Fruit fly (Drosophila melanogaster) whole organism, wandering third instar larva: ENCODE results near the gene CG10646.
A peak's percentile ranks its signal among the peaks of the same experiment; 100 is the strongest.

Experiments used
- Abd-B ChIP-seq: fragments of >200 bp; optimal IDR thresholded peaks from 2 replicates; lab custom pipeline; 2017; ENCODE audit warnings: missing biosample characterization, missing genetic modification characterization
- CG32264 ChIP-seq: fragments of 200-800 bp; sonication (Bioruptor generic); optimal IDR thresholded peaks from 2 replicates; lab custom pipeline; 2016; ENCODE audit warnings: missing biosample characterization, missing genetic modification characterization
- CG9705 ChIP-seq: fragments of 200-800 bp; sonication (Bioruptor generic); optimal IDR thresholded peaks from 2 replicates; lab custom pipeline; 2018; ENCODE audit warnings: missing biosample characterization, mild to moderate bottlenecking, missing genetic modification characterization
- CrebA ChIP-seq: fragments of 200-800 bp; sonication (Bioruptor generic); optimal IDR thresholded peaks from 2 replicates; lab custom pipeline; 2016; ENCODE audit warnings: missing biosample characterization, mild to moderate bottlenecking, missing genetic modification characterization, borderline replicate concordance
- Dfd ChIP-seq: fragments of >200 bp; optimal IDR thresholded peaks from 2 replicates; lab custom pipeline; 2017; ENCODE audit warnings: missing biosample characterization, missing genetic modification characterization
- Dif ChIP-seq: fragments of 200-275, 200-300 bp; sonication (Bioruptor generic); optimal IDR thresholded peaks from 2 replicates; lab custom pipeline; 2018; ENCODE audit warnings: missing biosample characterization, missing genetic modification characterization; ENCODE audit not compliant: partially characterized antibody
- GATAd ChIP-seq: sonication (Bioruptor generic); optimal IDR thresholded peaks from 2 replicates; lab custom pipeline; 2016; ENCODE audit warnings: missing biosample characterization, missing genetic modification characterization
- HLH106 ChIP-seq: fragments of 200-800 bp; optimal IDR thresholded peaks from 3 replicates; lab custom pipeline; 2019; ENCODE audit warnings: missing biosample characterization, mild to moderate bottlenecking, missing genetic modification characterization, moderate library complexity
- Hnf4 ChIP-seq: fragments of 200-800 bp; sonication (Bioruptor generic); optimal IDR thresholded peaks from 2 replicates; lab custom pipeline; 2016; ENCODE audit warnings: missing biosample characterization, mild to moderate bottlenecking, missing genetic modification characterization
- Hr78 ChIP-seq: fragments of >200 bp; optimal IDR thresholded peaks from 2 replicates; lab custom pipeline; 2017; ENCODE audit warnings: missing biosample characterization, missing genetic modification characterization
- Hr83 ChIP-seq: fragments of 200-300 bp; sonication (Bioruptor generic); optimal IDR thresholded peaks from 2 replicates; lab custom pipeline; 2016; ENCODE audit warnings: missing biosample characterization, mild to moderate bottlenecking, missing genetic modification characterization, moderate library complexity; ENCODE audit not compliant: poor library complexity, severe bottlenecking
- Jra ChIP-seq: sonication (Bioruptor generic); optimal IDR thresholded peaks from 2 replicates; lab custom pipeline; 2016; ENCODE audit warnings: missing biosample characterization, missing genetic modification characterization
- Myc ChIP-seq: fragments of >200 bp; optimal IDR thresholded peaks from 2 replicates; lab custom pipeline; 2017
- N ChIP-seq: fragments of >200 bp; optimal IDR thresholded peaks from 2 replicates; lab custom pipeline; 2018; ENCODE audit warnings: missing biosample characterization, missing external identifiers, missing genetic modification characterization
- OdsH ChIP-seq: fragments of 200-800 bp; sonication (Bioruptor generic); optimal IDR thresholded peaks from 2 replicates; lab custom pipeline; 2016; ENCODE audit warnings: missing biosample characterization, mild to moderate bottlenecking, missing genetic modification characterization
- Rel ChIP-seq, 2 experiments: fragments of 200-800 bp; sonication (Bioruptor generic) in 1 of 2; optimal IDR thresholded peaks; 2 replicates in 1 of 2; 3 replicates in 1 of 2; lab custom pipeline; 2016 to 2019; ENCODE audit warnings: mild to moderate bottlenecking in 2 of 2, missing biosample characterization in 2 of 2, missing genetic modification characterization in 2 of 2, moderate library complexity in 1 of 2
- Sp1 ChIP-seq: fragments of 200-800 bp; sonication (Bioruptor generic); optimal IDR thresholded peaks from 3 replicates; lab custom pipeline; 2019; ENCODE audit warnings: missing biosample characterization, mild to moderate bottlenecking, missing genetic modification characterization, moderate library complexity
- br ChIP-seq: fragments of 200-800 bp; sonication (Bioruptor generic); optimal IDR thresholded peaks from 2 replicates; lab custom pipeline; 2016; ENCODE audit warnings: missing biosample characterization, missing genetic modification characterization
- brk ChIP-seq: fragments of 200-800 bp; sonication (Bioruptor generic); optimal IDR thresholded peaks from 2 replicates; lab custom pipeline; 2016; ENCODE audit warnings: missing biosample characterization, mild to moderate bottlenecking, missing genetic modification characterization
- dl ChIP-seq, 2 experiments: fragments of 175-275, 200-275 bp in 1 of 2; fragments of 200-275 bp in 1 of 2; sonication (Bioruptor generic); optimal IDR thresholded peaks; lab custom pipeline; 2018; ENCODE audit warnings: mild to moderate bottlenecking in 2 of 2, missing biosample characterization in 2 of 2, missing genetic modification characterization in 2 of 2, moderate library complexity in 2 of 2; ENCODE audit not compliant: partially characterized antibody in 2 of 2, insufficient read depth in 1 of 2
- dmrt93B ChIP-seq: fragments of 200-800 bp; sonication (Bioruptor generic); optimal IDR thresholded peaks from 2 replicates; lab custom pipeline; 2018; ENCODE audit warnings: missing biosample characterization, mild to moderate bottlenecking, missing genetic modification characterization
- dsf ChIP-seq: sonication (Bioruptor generic); optimal IDR thresholded peaks from 2 replicates; lab custom pipeline; 2016; ENCODE audit warnings: missing biosample characterization, missing genetic modification characterization, borderline replicate concordance
- ey ChIP-seq: fragments of 200-800 bp; sonication (Bioruptor generic); optimal IDR thresholded peaks from 2 replicates; lab custom pipeline; 2016; ENCODE audit warnings: missing biosample characterization, missing genetic modification characterization
- foxo ChIP-seq, 2 experiments: fragments of 200-800 bp; sonication (Bioruptor generic); optimal IDR thresholded peaks; 2 replicates in 1 of 2; 3 replicates in 1 of 2; lab custom pipeline; 2016 to 2017; ENCODE audit warnings: missing biosample characterization in 2 of 2, missing genetic modification characterization in 2 of 2
- fru ChIP-seq: fragments of 200-800 bp; sonication (Bioruptor generic); optimal IDR thresholded peaks from 3 replicates; lab custom pipeline; 2016; ENCODE audit warnings: missing biosample characterization, mild to moderate bottlenecking, missing genetic modification characterization
- h ChIP-seq: fragments of 200-800 bp; sonication (Bioruptor generic); optimal IDR thresholded peaks from 3 replicates; lab custom pipeline; 2016; ENCODE audit warnings: missing biosample characterization, mild to moderate bottlenecking, missing genetic modification characterization
- jim ChIP-seq: fragments of 175-275, 200-325 bp; sonication (Bioruptor generic); optimal IDR thresholded peaks from 2 replicates; lab custom pipeline; 2016; ENCODE audit warnings: missing biosample characterization, mild to moderate bottlenecking, missing genetic modification characterization
- lola ChIP-seq: fragments of >200 bp; optimal IDR thresholded peaks from 2 replicates; lab custom pipeline; 2017; ENCODE audit warnings: missing biosample characterization, missing genetic modification characterization
- pan ChIP-seq: fragments of >200 bp; optimal IDR thresholded peaks from 2 replicates; lab custom pipeline; 2017
- psq ChIP-seq: fragments of 200-800 bp; sonication (Bioruptor generic); optimal IDR thresholded peaks from 3 replicates; lab custom pipeline; 2017; ENCODE audit warnings: missing biosample characterization, mild to moderate bottlenecking, missing genetic modification characterization, moderate library complexity
- rgr ChIP-seq: fragments of 200-800 bp; sonication (Bioruptor generic); optimal IDR thresholded peaks from 3 replicates; lab custom pipeline; 2016; ENCODE audit warnings: missing biosample characterization, mild to moderate bottlenecking, missing genetic modification characterization
- sage ChIP-seq: fragments of 200-800 bp; sonication (Bioruptor generic); optimal IDR thresholded peaks from 2 replicates; lab custom pipeline; 2016; ENCODE audit warnings: missing biosample characterization, mild to moderate bottlenecking, missing genetic modification characterization
- sv ChIP-seq: fragments of 200-800 bp; sonication (Bioruptor generic); optimal IDR thresholded peaks from 3 replicates; lab custom pipeline; 2016; ENCODE audit warnings: missing biosample characterization, missing genetic modification characterization
- tai ChIP-seq: sonication (Bioruptor generic); optimal IDR thresholded peaks from 2 replicates; lab custom pipeline; 2016; ENCODE audit warnings: missing biosample characterization, missing genetic modification characterization
- usp ChIP-seq: fragments of >200 bp; optimal IDR thresholded peaks from 2 replicates; lab custom pipeline; 2017; ENCODE audit warnings: missing biosample characterization, missing genetic modification characterization
- woc ChIP-seq: sonication (Bioruptor generic); optimal IDR thresholded peaks from 2 replicates; lab custom pipeline; 2016; ENCODE audit warnings: missing biosample characterization, mild to moderate bottlenecking, missing genetic modification characterization

CG10646 gene

DNA sequence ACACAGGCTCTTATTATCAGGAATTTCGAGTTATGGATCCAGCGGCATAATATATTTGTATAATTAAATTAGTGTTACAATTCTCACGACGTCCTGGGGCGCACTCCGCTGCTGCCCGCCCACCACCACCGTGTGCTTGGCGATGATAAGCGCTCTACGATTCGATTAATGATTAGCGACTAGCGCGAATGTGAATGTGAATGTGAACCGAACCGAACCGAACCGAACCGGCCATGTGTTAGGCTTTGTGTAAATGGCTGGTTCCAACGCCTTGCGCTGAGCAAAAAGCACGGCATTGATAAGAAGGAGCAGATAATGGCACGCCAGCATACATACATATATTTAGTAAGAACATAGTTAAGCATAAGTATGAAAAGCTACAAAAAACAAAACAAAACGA is 15.6 kb upstream of the CG10646 start:
- TF ChIP-seq Rel (GFP tag; optimal IDR thresholded peaks at IDR 0.05; lab: Kevin White, UChicago) (no peak), Rel (tag; optimal IDR thresholded peaks at IDR 0.05; lab: Kevin White, UChicago) (peak; percentile 38), h (GFP tag; lab: Kevin White, UChicago) (peak; percentile 25), Jra (GFP tag; lab: Kevin White, UChicago) (no peak), Dif (GFP tag; lab: Kevin White, UChicago) (peak; percentile 8)
- TF ChIP-seq, all 38 proteins: peak for 3

DNA sequence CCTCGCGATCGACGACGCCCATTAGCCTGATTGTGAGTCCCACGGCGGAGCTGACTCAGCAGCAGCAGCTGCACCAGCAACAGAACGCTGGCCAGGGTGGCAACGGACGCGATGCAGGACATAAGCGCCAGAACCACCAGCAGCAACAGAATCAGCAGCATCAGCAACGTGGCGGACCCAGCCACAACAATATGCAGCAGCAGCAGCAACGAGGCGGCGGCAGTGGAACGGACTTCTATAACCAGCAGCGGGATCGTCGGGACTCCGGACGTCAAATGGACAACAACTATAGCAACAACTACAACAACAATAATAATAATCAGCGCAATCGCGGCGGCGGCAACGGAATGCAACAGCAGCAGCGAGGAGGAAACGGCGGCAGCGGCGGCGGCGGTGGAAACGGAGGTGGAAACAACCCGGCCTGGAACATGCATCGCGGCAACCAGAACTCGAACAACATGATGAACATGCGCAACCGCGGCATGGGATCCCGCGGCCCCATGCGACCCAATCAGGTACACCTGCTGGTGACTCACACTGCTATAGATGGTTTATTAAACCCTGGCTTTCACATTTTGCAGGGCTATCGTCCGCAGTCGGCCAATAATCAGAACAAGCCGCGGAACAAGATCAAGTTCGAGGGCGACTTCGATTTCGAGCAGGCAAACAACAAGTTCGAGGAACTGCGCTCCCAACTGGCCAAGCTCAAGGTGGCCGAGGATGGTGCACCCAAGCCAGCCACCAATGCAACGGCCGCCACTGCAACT is 13.9 kb upstream of the CG10646 start:
- TF ChIP-seq CG9705 (GFP tag; lab: Kevin White, UChicago): no peak
- TF ChIP-seq Dfd (GFP tag; lab: Kevin White, UChicago): peak; percentile 92
- TF ChIP-seq Myc (lab: Kevin White, UChicago): no peak

DNA sequence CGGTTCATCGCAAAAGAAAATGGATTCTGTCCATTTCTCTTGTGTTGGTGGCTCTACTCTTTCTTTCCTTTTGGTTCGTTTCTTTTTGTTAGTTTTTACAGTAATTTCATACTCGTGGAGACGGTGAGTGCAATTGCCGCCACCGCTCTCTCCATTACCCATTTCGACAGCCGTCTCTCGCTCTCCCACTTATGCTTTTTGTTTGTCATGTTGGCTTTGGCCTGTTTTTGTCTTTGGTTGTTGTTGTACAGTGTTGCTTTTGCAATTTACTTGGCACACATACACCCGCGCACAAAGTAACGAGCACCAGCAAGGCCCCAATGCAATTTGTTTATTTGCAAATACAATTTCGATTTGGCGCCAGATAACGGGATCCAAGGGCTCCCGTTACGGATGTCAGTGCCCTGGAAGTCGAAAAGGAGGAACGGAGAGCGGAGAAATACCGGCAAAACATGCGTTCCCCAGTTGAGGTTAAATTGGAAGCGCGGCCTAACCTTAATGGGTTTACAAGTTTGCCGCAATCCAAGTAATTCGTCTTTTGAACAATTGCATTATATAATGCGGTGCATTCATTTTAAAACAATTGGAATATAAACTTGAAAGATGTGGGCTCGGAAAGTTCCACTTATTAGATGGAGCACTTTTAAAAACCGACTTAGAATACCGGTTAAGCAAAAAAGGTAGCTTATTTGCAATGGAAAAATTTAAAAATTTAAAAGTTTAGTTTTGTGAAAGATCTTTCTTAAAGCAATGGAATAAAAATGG is 12.2 kb upstream of the CG10646 start:
- TF ChIP-seq Hnf4 (GFP tag; lab: Kevin White, UChicago) (no peak), brk (GFP tag; lab: Kevin White, UChicago) (no peak), foxo (GFP tag; optimal IDR thresholded peaks at IDR 0.05; lab: Kevin White, UChicago) (no peak), tai (no peak), Dif (GFP tag; lab: Kevin White, UChicago) (peak; percentile 30), Myc (lab: Kevin White, UChicago) (no peak), Rel (GFP tag; optimal IDR thresholded peaks at IDR 0.05; lab: Kevin White, UChicago) (no peak), Rel (tag; optimal IDR thresholded peaks at IDR 0.05; lab: Kevin White, UChicago) (no peak), dl (GFP tag; optimal IDR thresholded peaks at IDR 0.05; lab: Kevin White, UChicago; ENCODE audit: insufficient read depth in 1 of 2, partially characterized antibody in 2 of 2) (peak in 1 of 2 experiments; percentile 1), OdsH (peak; percentile 24), rgr (GFP tag; lab: Kevin White, UChicago) (no peak), jim (GFP tag; lab: Kevin White, UChicago) (no peak), Sp1 (GFP tag; lab: Kevin White, UChicago) (peak; percentile 32), pan (lab: Kevin White, UChicago) (no peak), HLH106 (tag; lab: Kevin White, UChicago) (no peak), psq (peak; percentile 3), usp (GFP tag; lab: Kevin White, UChicago) (no peak), sage (GFP tag; lab: Kevin White, UChicago) (no peak), fru (peak; percentile 96)

DNA sequence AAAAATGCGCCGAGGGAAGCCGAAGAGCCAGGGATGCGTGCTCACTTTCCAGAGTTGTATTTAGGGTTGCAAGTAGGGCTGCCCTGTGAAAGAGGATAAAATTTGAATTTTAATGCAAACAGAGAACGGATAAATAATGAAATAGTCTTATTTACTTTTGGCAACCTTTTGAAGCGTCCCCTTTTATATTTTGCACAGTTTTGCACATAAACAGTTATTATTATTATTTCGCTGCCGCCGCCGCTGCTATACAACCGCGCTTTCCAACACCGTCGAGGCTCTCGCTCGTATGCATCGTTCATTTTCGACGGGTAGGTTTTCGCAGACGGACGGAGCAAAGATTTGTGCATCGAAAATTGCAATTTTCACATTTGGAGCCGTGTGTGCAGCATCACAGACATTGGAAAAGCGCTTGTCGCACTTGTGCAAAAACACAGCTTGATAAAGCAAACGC is 11.1 kb upstream of the CG10646 start, which contains the start of the genes sti and tral:
sti (minus strand) TSS at position 54 of the 454 bp plus-strand sequence.
tral (plus strand) TSS at position 298 of the 454 bp plus-strand sequence.
- TF ChIP-seq Abd-B (GFP tag; lab: Kevin White, UChicago) (no peak), N (GFP tag; lab: Kevin White, UChicago) (no peak), Rel (GFP tag; optimal IDR thresholded peaks at IDR 0.05; lab: Kevin White, UChicago) (peak; percentile 23), Rel (tag; optimal IDR thresholded peaks at IDR 0.05; lab: Kevin White, UChicago) (peak; percentile 50), sv (peak; percentile 93), brk (GFP tag; lab: Kevin White, UChicago) (no peak), ey (GFP tag; lab: Kevin White, UChicago) (peak; percentile 90), psq (peak; percentile 79), GATAd (peak; percentile 74), dl (GFP tag; optimal IDR thresholded peaks at IDR 0.05; lab: Kevin White, UChicago; ENCODE audit: insufficient read depth in 1 of 2, partially characterized antibody in 2 of 2) (no peak), OdsH (peak; percentile 83), HLH106 (tag; lab: Kevin White, UChicago) (peak; percentile 85), pan (lab: Kevin White, UChicago) (no peak), Sp1 (GFP tag; lab: Kevin White, UChicago) (peak; percentile 80), dsf (peak; percentile 68), CG9705 (GFP tag; lab: Kevin White, UChicago) (peak; percentile 86), usp (GFP tag; lab: Kevin White, UChicago) (no peak), foxo (GFP tag; optimal IDR thresholded peaks at IDR 0.05; lab: Kevin White, UChicago) (peak; percentile 5 to 93), CrebA (GFP tag; lab: Kevin White, UChicago) (no peak), lola (GFP tag; lab: Kevin White, UChicago) (no peak), Hnf4 (GFP tag; lab: Kevin White, UChicago) (peak; percentile 94), br (peak; percentile 94), jim (GFP tag; lab: Kevin White, UChicago) (peak; percentile 30), woc (GFP tag; lab: Kevin White, UChicago) (peak; percentile 58), Hr83 (GFP tag; lab: Kevin White, UChicago) (peak; percentile 72), rgr (GFP tag; lab: Kevin White, UChicago) (peak; percentile 90), Dif (GFP tag; lab: Kevin White, UChicago) (no peak), dmrt93B (GFP tag; lab: Kevin White, UChicago) (peak; percentile 77), CG32264 (GFP tag; lab: Kevin White, UChicago) (peak; percentile 77), h (GFP tag; lab: Kevin White, UChicago) (peak; percentile 93), sage (GFP tag; lab: Kevin White, UChicago) (no peak), Dfd (GFP tag; lab: Kevin White, UChicago) (no peak), fru (peak; percentile 90), Hr78 (GFP tag; lab: Kevin White, UChicago) (no peak), Jra (GFP tag; lab: Kevin White, UChicago) (peak; percentile 91), tai (no peak)
